Worm (Caenorhabditis elegans) whole organism, L2 larva: Measurements from ENCODE around the gene F28H7.2.

ENCODE experiments used
- unc-55 ChIP-seq: fragments of 150-350 bp; sonication (generic microtip); optimal IDR thresholded peaks from 3 replicates; lab custom pipeline; 2014; ENCODE audit warnings: missing biosample characterization, missing genetic modification reagents, missing genetic modification characterization
- ztf-11 ChIP-seq: sonication (generic microtip); optimal IDR thresholded peaks from 2 replicates; lab custom pipeline; 2017; ENCODE audit warnings: missing biosample characterization, missing genetic modification characterization

DNA sequence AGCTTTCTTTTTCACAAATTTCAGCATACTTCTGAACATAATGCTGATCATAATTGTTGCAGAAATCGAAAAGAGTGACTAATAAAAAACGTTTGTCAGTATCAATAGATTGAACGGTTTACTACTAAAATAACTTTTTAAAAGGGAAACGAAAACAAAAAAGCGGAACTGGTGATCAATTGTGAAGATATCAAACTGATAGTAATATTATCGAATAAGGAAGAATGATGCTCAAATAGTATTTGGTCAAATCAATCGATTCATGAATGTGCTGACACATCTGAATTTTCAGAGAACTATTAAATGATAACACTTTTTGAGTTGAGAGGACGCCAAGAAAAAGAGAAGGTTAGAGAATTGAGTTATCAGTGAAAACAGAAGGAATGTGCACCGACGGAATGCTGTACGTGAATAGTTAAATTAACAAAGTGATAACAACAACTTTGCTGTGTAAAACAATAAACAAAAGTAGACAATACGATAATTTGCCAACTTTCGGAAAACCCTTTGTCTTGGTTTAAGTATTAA lies 28.9 kb downstream of the F28H7.2 start, which contains the start of gene D1054.5:
- no peak for TF ChIP-seq ztf-11
- TF ChIP-seq unc-55 (GFP tag; lab: Kevin White, UChicago) = no peak
